Worm (Caenorhabditis elegans): ENCODE results near the gene arx-4.

ce11 chrIII:895525-895924 lies 33.4 kb downstream of the arx-4 start, which contains the start of the genes ztf-18 and F23H11.2:
- TF ChIP-seq nhr-47 (tag; optimal IDR thresholded peaks at IDR 0.05), result no peak
- no peak for TF ChIP-seq nhr-84 (tag; optimal IDR thresholded peaks at IDR 0.05)
- no peak for TF ChIP-seq nhr-71 (tag; optimal IDR thresholded peaks at IDR 0.05)
- no peak for TF ChIP-seq unc-62 (GFP tag; optimal IDR thresholded peaks at IDR 0.05)
- TF ChIP-seq ces-1 (GFP tag; optimal IDR thresholded peaks at IDR 0.05), result no peak
- no peak for TF ChIP-seq elt-3 (tag; optimal IDR thresholded peaks at IDR 0.05)
